Worm (Caenorhabditis elegans) whole organism, L2 larva: Measurements from ENCODE around the gene twk-4.
A peak's percentile ranks its signal among the peaks of the same experiment; 100 is the strongest.

Source experiments
- C34F6.9 ChIP-seq: fragments of 150-350 bp; optimal IDR thresholded peaks from 2 replicates; lab custom pipeline; 2014; ENCODE audit warnings: missing biosample characterization, missing genetic modification characterization
- F13H6.1 ChIP-seq: sonication (generic microtip); optimal IDR thresholded peaks from 2 replicates; lab custom pipeline; 2016; ENCODE audit warnings: missing genetic modification characterization, missing compliant biosample characterization
- ama-1 ChIP-seq: fragments of 150-350 bp; optimal IDR thresholded peaks from 2 replicates; lab custom pipeline; 2018; ENCODE audit warnings: inconsistent platforms
- ceh-16 ChIP-seq: fragments of 150-350 bp; optimal IDR thresholded peaks from 2 replicates; lab custom pipeline; 2014; ENCODE audit warnings: missing biosample characterization, missing genetic modification characterization
- ceh-82 ChIP-seq: fragments of 150-350 bp; optimal IDR thresholded peaks from 2 replicates; lab custom pipeline; 2014; ENCODE audit warnings: missing biosample characterization, missing genetic modification characterization
- egl-27 ChIP-seq: sonication (generic microtip); optimal IDR thresholded peaks from 3 replicates; lab custom pipeline; 2017; ENCODE audit warnings: missing biosample characterization, missing genetic modification reagents, missing genetic modification characterization
- elt-1 ChIP-seq: fragments of 150-350 bp; optimal IDR thresholded peaks from 2 replicates; lab custom pipeline; 2014; ENCODE audit warnings: missing biosample characterization, missing genetic modification characterization
- fos-1 ChIP-seq: fragments of 150-350 bp; optimal IDR thresholded peaks from 2 replicates; lab custom pipeline; 2014; ENCODE audit warnings: missing biosample characterization, missing genetic modification characterization
- lin-11 ChIP-seq: fragments of 150-350 bp; sonication (generic microtip); optimal IDR thresholded peaks from 2 replicates; lab custom pipeline; 2014; ENCODE audit warnings: missing biosample characterization, missing genetic modification characterization, inconsistent platforms, mixed read lengths
- lin-13 ChIP-seq: fragments of 150-350 bp; optimal IDR thresholded peaks from 2 replicates; lab custom pipeline; 2014; ENCODE audit warnings: missing biosample characterization, missing genetic modification reagents, missing genetic modification characterization
- lin-39 ChIP-seq: fragments of 150-350 bp; optimal IDR thresholded peaks from 2 replicates; lab custom pipeline; 2014; ENCODE audit warnings: missing biosample characterization, missing genetic modification reagents, missing genetic modification characterization
- mab-5 ChIP-seq: fragments of 150-350 bp; optimal IDR thresholded peaks from 2 replicates; lab custom pipeline; 2014; ENCODE audit warnings: missing biosample characterization, missing genetic modification characterization
- mdl-1 ChIP-seq, 2 experiments: fragments of 150-350 bp in 1 of 2; sonication (generic microtip) in 1 of 2; optimal IDR thresholded peaks; 2 replicates each; lab custom pipeline; 2017; ENCODE audit warnings: missing biosample characterization in 2 of 2, missing genetic modification characterization in 2 of 2
- nhr-10 ChIP-seq: sonication (generic microtip); optimal IDR thresholded peaks from 2 replicates; lab custom pipeline; 2017; ENCODE audit warnings: missing biosample characterization, missing genetic modification characterization
- nhr-11 ChIP-seq: fragments of 150-350 bp; optimal IDR thresholded peaks from 2 replicates; lab custom pipeline; 2014; ENCODE audit warnings: missing biosample characterization, missing genetic modification characterization
- nhr-129 ChIP-seq: fragments of 150-350 bp; optimal IDR thresholded peaks from 2 replicates; lab custom pipeline; 2014; ENCODE audit warnings: missing biosample characterization, missing genetic modification characterization
- nhr-21 ChIP-seq: fragments of 150-350 bp; optimal IDR thresholded peaks from 2 replicates; lab custom pipeline; 2014; ENCODE audit warnings: missing biosample characterization, missing genetic modification characterization
- nhr-25 ChIP-seq: fragments of 150-350 bp; sonication (generic microtip); optimal IDR thresholded peaks from 3 replicates; lab custom pipeline; 2014; ENCODE audit warnings: missing biosample characterization, missing genetic modification characterization
- nhr-6 ChIP-seq: fragments of 150-350 bp; optimal IDR thresholded peaks from 2 replicates; lab custom pipeline; 2014; ENCODE audit warnings: missing biosample characterization, missing genetic modification characterization
- nhr-77 ChIP-seq: fragments of 150-350 bp; optimal IDR thresholded peaks from 2 replicates; lab custom pipeline; 2014; ENCODE audit warnings: missing biosample characterization, missing genetic modification characterization
- peb-1 ChIP-seq: fragments of 150-350 bp; optimal IDR thresholded peaks from 2 replicates; lab custom pipeline; 2014; ENCODE audit warnings: missing biosample characterization, missing genetic modification characterization
- sem-4 ChIP-seq: fragments of 150-350 bp; optimal IDR thresholded peaks from 2 replicates; lab custom pipeline; 2014; ENCODE audit warnings: missing biosample characterization, missing genetic modification reagents, missing genetic modification characterization
- sma-3 ChIP-seq: sonication (generic microtip); optimal IDR thresholded peaks from 2 replicates; lab custom pipeline; 2016; ENCODE audit warnings: missing genetic modification reagents, missing genetic modification characterization, missing compliant biosample characterization
- sma-9 ChIP-seq, 2 experiments: fragments of 150-350 bp in 1 of 2; sonication (generic microtip) in 1 of 2; optimal IDR thresholded peaks; 2 replicates each; lab custom pipeline; 2014 to 2016; ENCODE audit warnings: missing genetic modification characterization in 2 of 2, mild to moderate bottlenecking in 1 of 2, missing biosample characterization in 1 of 2, missing compliant biosample characterization in 1 of 2, missing genetic modification reagents in 1 of 2, moderate library complexity in 1 of 2
- unc-39 ChIP-seq: fragments of 150-350 bp; optimal IDR thresholded peaks from 2 replicates; lab custom pipeline; 2014; ENCODE audit warnings: missing biosample characterization, missing genetic modification characterization
- unc-55 ChIP-seq: fragments of 150-350 bp; sonication (generic microtip); optimal IDR thresholded peaks from 3 replicates; lab custom pipeline; 2014; ENCODE audit warnings: missing biosample characterization, missing genetic modification reagents, missing genetic modification characterization
- unc-62 ChIP-seq: fragments of 150-350 bp; optimal IDR thresholded peaks from 2 replicates; lab custom pipeline; 2014; ENCODE audit warnings: missing biosample characterization, missing genetic modification reagents, missing genetic modification characterization
- zag-1 ChIP-seq: fragments of 150-350 bp; optimal IDR thresholded peaks from 2 replicates; lab custom pipeline; 2014; ENCODE audit warnings: missing biosample characterization, missing genetic modification characterization
- ztf-1 ChIP-seq: fragments of 200-800 bp; sonication (Bioruptor generic); conservative IDR thresholded peaks from 2 replicates; pipeline ENCODE4 v1.3.6; 2022; ENCODE audit warnings: missing genetic modification characterization, missing compliant biosample characterization
- ztf-11 ChIP-seq: sonication (generic microtip); optimal IDR thresholded peaks from 2 replicates; lab custom pipeline; 2017; ENCODE audit warnings: missing biosample characterization, missing genetic modification characterization
- ztf-4 ChIP-seq: fragments of 150-350 bp; optimal IDR thresholded peaks from 2 replicates; lab custom pipeline; 2014; ENCODE audit warnings: missing biosample characterization, missing genetic modification characterization

The twk-4 gene

ce11 chrII:9190513-9191099, 3.5 kb downstream of the twk-4 start:
- TF ChIP-seq ceh-16 (tag; lab: Kevin White, UChicago) (peak; percentile 30), ama-1 (no peak)

ce11 chrII:9189648-9190047, 4.4 kb downstream of the twk-4 start:
- no peak for TF ChIP-seq sma-3 (GFP tag; lab: Kevin White, UChicago)
- TF ChIP-seq sma-9 (GFP tag; optimal IDR thresholded peaks at IDR 0.05; lab: Kevin White, UChicago) = peak; percentile 5
- no peak for TF ChIP-seq sma-9 (tag; optimal IDR thresholded peaks at IDR 0.05; lab: Kevin White, UChicago)
- no peak for TF ChIP-seq peb-1 (tag; lab: Kevin White, UChicago)
- no peak for TF ChIP-seq lin-13 (GFP tag; lab: Kevin White, UChicago)
- TF ChIP-seq egl-27 (tag; lab: Kevin White, UChicago) = peak; percentile 15
- TF ChIP-seq lin-11 (tag; lab: Kevin White, UChicago) = no peak
- TF ChIP-seq ztf-4 = no peak
- no peak for TF ChIP-seq unc-39 (tag; lab: Kevin White, UChicago)
- peak; percentile 68 for TF ChIP-seq nhr-25 (tag; lab: Kevin White, UChicago)

ce11 chrII:9188380-9188779, 5.7 kb downstream of the twk-4 start, which contains the start of gene sym-2:
sym-2 (minus strand) TSS chrII:9188480.
- TF ChIP-seq C34F6.9 (tag; lab: Kevin White, UChicago) = no peak
- TF ChIP-seq sma-3 (GFP tag; lab: Kevin White, UChicago) = no peak
- TF ChIP-seq ztf-4 = no peak
- no peak for TF ChIP-seq lin-39 (tag; lab: Kevin White, UChicago)
- TF ChIP-seq sem-4 = no peak
- TF ChIP-seq unc-55 = no peak
- TF ChIP-seq ceh-16 (tag; lab: Kevin White, UChicago) = no peak
- TF ChIP-seq nhr-77 = no peak
- TF ChIP-seq mab-5 (tag; lab: Kevin White, UChicago) = no peak
- no peak for TF ChIP-seq unc-62 (GFP tag; lab: Kevin White, UChicago)
- TF ChIP-seq ama-1 = no peak
- TF ChIP-seq lin-13 (GFP tag; lab: Kevin White, UChicago) = no peak
- no peak for TF ChIP-seq nhr-21 (tag; lab: Kevin White, UChicago)
- TF ChIP-seq ztf-1 (GFP tag; lab: Robert Waterston, UW) = no peak
- no peak for TF ChIP-seq nhr-6
- TF ChIP-seq ceh-82 (tag; lab: Kevin White, UChicago) = no peak
- TF ChIP-seq, all 48 proteins: peak for 0

DNA sequence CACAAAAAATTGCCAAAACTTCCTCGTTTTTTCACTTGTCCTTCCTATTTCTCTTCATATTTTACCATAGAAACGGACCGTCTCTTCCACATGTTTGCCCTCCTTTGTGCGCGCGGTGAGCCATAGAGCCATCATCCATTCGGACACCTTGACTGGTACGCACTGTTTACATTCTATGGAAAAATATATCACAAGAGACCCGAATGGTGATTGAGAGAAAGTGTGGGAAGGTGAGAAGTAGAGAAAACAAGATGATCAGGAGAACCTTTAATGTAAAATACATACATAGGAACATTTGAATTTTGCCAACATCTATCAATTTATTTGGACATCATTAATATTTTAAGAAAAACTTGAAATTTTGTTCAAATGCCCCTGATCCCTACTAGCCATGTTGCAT, 8.2 kb downstream of the twk-4 start:
- TF ChIP-seq ama-1 (no peak), lin-13 (GFP tag; lab: Kevin White, UChicago) (no peak), nhr-25 (tag; lab: Kevin White, UChicago) (no peak), F13H6.1 (no peak), elt-1 (tag; lab: Kevin White, UChicago) (no peak), sma-3 (GFP tag; lab: Kevin White, UChicago) (no peak), sem-4 (no peak)
- TF ChIP-seq, all 48 proteins: peak for 0

DNA sequence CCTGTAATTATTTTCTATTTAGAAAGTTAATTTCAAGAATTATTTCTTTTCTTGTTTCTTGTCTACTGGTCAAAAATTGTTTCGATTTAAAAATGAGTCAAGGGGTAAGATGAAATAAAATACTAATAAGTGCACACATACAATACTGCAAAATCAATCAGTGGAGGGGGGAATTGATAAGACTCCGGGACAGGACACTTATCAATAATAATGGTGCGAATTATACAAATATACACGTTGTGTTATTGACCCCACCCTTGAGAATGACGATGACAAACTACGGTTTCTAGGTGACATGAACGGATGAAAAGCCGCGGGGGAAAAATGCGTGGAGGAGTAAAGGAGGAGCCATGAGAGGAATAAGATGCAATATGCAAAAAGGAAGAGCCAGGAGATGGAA, 12.9 kb downstream of the twk-4 start:
- TF ChIP-seq fos-1 (tag; lab: Kevin White, UChicago) (peak; percentile 92), elt-1 (tag; lab: Kevin White, UChicago) (no peak)

DNA sequence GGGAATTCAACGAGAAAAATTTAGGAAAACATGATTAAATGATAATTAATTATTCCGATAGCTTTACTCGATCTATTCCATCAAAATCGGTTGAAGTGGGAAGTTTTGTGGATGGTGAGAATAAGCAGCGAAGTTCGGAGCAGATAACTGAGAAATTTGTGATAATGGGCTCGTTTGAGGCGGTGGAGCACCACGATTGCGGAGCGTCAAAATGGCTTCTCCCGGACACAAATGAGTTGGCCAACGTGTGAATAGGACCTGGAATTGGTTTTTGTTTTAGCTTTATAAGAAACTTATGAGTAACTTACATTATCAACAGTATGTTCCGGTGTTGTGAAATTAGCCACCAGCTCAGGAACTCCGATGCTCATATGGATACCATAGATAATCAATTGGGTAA, 15.3 kb downstream of the twk-4 start:
- TF ChIP-seq ztf-1 (GFP tag; lab: Robert Waterston, UW) = no peak
- no peak for TF ChIP-seq fos-1 (tag; lab: Kevin White, UChicago)
- no peak for TF ChIP-seq nhr-10 (tag; lab: Kevin White, UChicago)
- no peak for TF ChIP-seq ama-1
- no peak for TF ChIP-seq zag-1 (tag; lab: Kevin White, UChicago)
- TF ChIP-seq nhr-129 (tag; lab: Kevin White, UChicago) = no peak
- no peak for TF ChIP-seq C34F6.9 (tag; lab: Kevin White, UChicago)
- no peak for TF ChIP-seq ceh-82 (tag; lab: Kevin White, UChicago)
- TF ChIP-seq mdl-1 (tag; optimal IDR thresholded peaks at IDR 0.05; lab: Kevin White, UChicago) = no peak
- no peak for TF ChIP-seq unc-39 (tag; lab: Kevin White, UChicago)
- TF ChIP-seq egl-27 (tag; lab: Kevin White, UChicago) = no peak
- TF ChIP-seq ztf-11 (tag; lab: Kevin White, UChicago) = no peak
- TF ChIP-seq nhr-25 (tag; lab: Kevin White, UChicago) = no peak
- no peak for TF ChIP-seq nhr-11 (tag; lab: Kevin White, UChicago)
- TF ChIP-seq nhr-77 = no peak
- TF ChIP-seq unc-62 (GFP tag; lab: Kevin White, UChicago) = no peak
